Worm (Caenorhabditis elegans) whole organism, mixed stage, embryonic: ENCODE results near the gene fbxc-23.
A peak's percentile ranks its signal among the peaks of the same experiment; 100 is the strongest.

Source experiments
- M03D4.4 ChIP-seq: sonication (generic microtip); optimal IDR thresholded peaks from 2 replicates; lab custom pipeline; 2017; ENCODE audit warnings: mild to moderate bottlenecking, missing genetic modification characterization, missing compliant biosample characterization
- bed-3 ChIP-seq: fragments of 200-800 bp; sonication (Bioruptor generic); optimal IDR thresholded peaks from 3 replicates; lab custom pipeline; 2018; ENCODE audit warnings: mild to moderate bottlenecking, missing genetic modification characterization, moderate library complexity, missing compliant biosample characterization
- blmp-1 ChIP-seq: fragments of 150-350 bp; optimal IDR thresholded peaks from 2 replicates; lab custom pipeline; 2014; ENCODE audit warnings: missing biosample characterization, missing genetic modification characterization
- ceh-39 ChIP-seq: fragments of 150-350 bp; optimal IDR thresholded peaks from 2 replicates; lab custom pipeline; 2014; ENCODE audit warnings: missing biosample characterization, missing genetic modification characterization
- ceh-43 ChIP-seq: fragments of 200-800 bp; sonication (Bioruptor generic); optimal IDR thresholded peaks from 2 replicates; lab custom pipeline; 2018; ENCODE audit warnings: mild to moderate bottlenecking, missing genetic modification characterization, moderate library complexity, missing compliant biosample characterization
- ceh-83 ChIP-seq: fragments of 200-800 bp; sonication (Bioruptor generic); optimal IDR thresholded peaks from 2 replicates; lab custom pipeline; 2018; ENCODE audit warnings: mild to moderate bottlenecking, missing genetic modification characterization, missing compliant biosample characterization
- ces-1 ChIP-seq: fragments of 150-350 bp; optimal IDR thresholded peaks from 2 replicates; lab custom pipeline; 2014; ENCODE audit warnings: missing biosample characterization, missing genetic modification reagents, missing genetic modification characterization
- cnd-1 ChIP-seq: fragments of 200-800 bp; sonication (Bioruptor generic); optimal IDR thresholded peaks from 2 replicates; lab custom pipeline; 2018; ENCODE audit warnings: mild to moderate bottlenecking, missing genetic modification characterization, missing compliant biosample characterization
- drap-1 ChIP-seq: fragments of 200-800 bp; sonication (Bioruptor generic); optimal IDR thresholded peaks from 3 replicates; lab custom pipeline; 2018; ENCODE audit warnings: mild to moderate bottlenecking, missing genetic modification characterization, missing compliant biosample characterization
- elt-1 ChIP-seq: sonication (generic microtip); optimal IDR thresholded peaks from 2 replicates; lab custom pipeline; 2017; ENCODE audit warnings: missing genetic modification characterization, mild to moderate bottlenecking, missing compliant biosample characterization, antibody characterized with exemption, moderate library complexity, borderline replicate concordance; ENCODE audit not compliant: insufficient read depth
- elt-3 ChIP-seq: fragments of 150-350 bp; optimal IDR thresholded peaks from 2 replicates; lab custom pipeline; 2014; ENCODE audit warnings: missing biosample characterization, missing genetic modification characterization
- flh-1 ChIP-seq: fragments of 200-800 bp; sonication (Bioruptor generic); optimal IDR thresholded peaks from 2 replicates; lab custom pipeline; 2018; ENCODE audit warnings: mild to moderate bottlenecking, missing genetic modification characterization, moderate library complexity, missing compliant biosample characterization
- ham-2 ChIP-seq: fragments of 200-800 bp; sonication (Bioruptor generic); optimal IDR thresholded peaks from 2 replicates; lab custom pipeline; 2018; ENCODE audit warnings: mild to moderate bottlenecking, missing genetic modification characterization, missing compliant biosample characterization
- hlh-1 ChIP-seq: fragments of 150-350 bp; optimal IDR thresholded peaks from 2 replicates; lab custom pipeline; 2014; ENCODE audit warnings: missing biosample characterization, missing genetic modification reagents, missing genetic modification characterization
- lin-13 ChIP-seq: fragments of 150-350 bp; optimal IDR thresholded peaks from 2 replicates; lab custom pipeline; 2014; ENCODE audit warnings: missing biosample characterization, missing genetic modification characterization
- lsy-2 ChIP-seq: fragments of 150-350 bp; optimal IDR thresholded peaks from 2 replicates; lab custom pipeline; 2014; ENCODE audit warnings: missing biosample characterization, missing genetic modification characterization
- mab-5 ChIP-seq: fragments of 150-350 bp; optimal IDR thresholded peaks from 2 replicates; lab custom pipeline; 2014; ENCODE audit warnings: missing biosample characterization, missing genetic modification characterization
- mep-1 ChIP-seq: fragments of 150-350 bp; optimal IDR thresholded peaks from 2 replicates; lab custom pipeline; 2017; ENCODE audit warnings: missing biosample characterization, missing genetic modification reagents, missing genetic modification characterization, inconsistent platforms
- mls-2 ChIP-seq: sonication (generic microtip); optimal IDR thresholded peaks from 2 replicates; lab custom pipeline; 2016; ENCODE audit warnings: mild to moderate bottlenecking, missing genetic modification characterization, moderate library complexity, missing compliant biosample characterization
- nhr-12 ChIP-seq: fragments of 150-350 bp; optimal IDR thresholded peaks from 2 replicates; lab custom pipeline; 2014; ENCODE audit warnings: missing biosample characterization, missing genetic modification characterization
- nhr-2 ChIP-seq: fragments of 150-350 bp; optimal IDR thresholded peaks from 2 replicates; lab custom pipeline; 2014; ENCODE audit warnings: missing biosample characterization, missing genetic modification characterization
- nhr-237 ChIP-seq: fragments of 150-350 bp; optimal IDR thresholded peaks from 2 replicates; lab custom pipeline; 2014; ENCODE audit warnings: missing biosample characterization, missing genetic modification characterization
- nhr-28 ChIP-seq: fragments of 150-350 bp; optimal IDR thresholded peaks from 2 replicates; lab custom pipeline; 2014; ENCODE audit warnings: missing biosample characterization, missing genetic modification characterization
- nhr-76 ChIP-seq: sonication (generic microtip); optimal IDR thresholded peaks from 2 replicates; lab custom pipeline; 2017; ENCODE audit warnings: missing biosample characterization, missing genetic modification characterization
- pha-4 ChIP-seq: fragments of 150-350 bp; optimal IDR thresholded peaks from 2 replicates; lab custom pipeline; 2018; ENCODE audit warnings: missing biosample characterization, missing genetic modification reagents, missing genetic modification characterization
- sem-2 ChIP-seq: fragments of 200-800 bp; sonication (Bioruptor generic); optimal IDR thresholded peaks from 2 replicates; lab custom pipeline; 2018; ENCODE audit warnings: mild to moderate bottlenecking, missing genetic modification characterization, missing compliant biosample characterization
- snpc-4 ChIP-seq: fragments of 150-350 bp; optimal IDR thresholded peaks from 2 replicates; lab custom pipeline; 2014; ENCODE audit warnings: missing biosample characterization, missing genetic modification characterization
- unc-120 ChIP-seq: sonication (generic microtip); optimal IDR thresholded peaks from 2 replicates; lab custom pipeline; 2017; ENCODE audit warnings: missing genetic modification characterization, missing compliant biosample characterization; ENCODE audit not compliant: poor library complexity, severe bottlenecking
- unc-62 ChIP-seq: fragments of 150-350 bp; optimal IDR thresholded peaks from 2 replicates; lab custom pipeline; 2014; ENCODE audit warnings: missing biosample characterization, missing genetic modification reagents, missing genetic modification characterization
- ztf-11 ChIP-seq: fragments of 150-350 bp; optimal IDR thresholded peaks from 2 replicates; lab custom pipeline; 2014; ENCODE audit warnings: missing biosample characterization, missing genetic modification characterization

The fbxc-23 gene

DNA sequence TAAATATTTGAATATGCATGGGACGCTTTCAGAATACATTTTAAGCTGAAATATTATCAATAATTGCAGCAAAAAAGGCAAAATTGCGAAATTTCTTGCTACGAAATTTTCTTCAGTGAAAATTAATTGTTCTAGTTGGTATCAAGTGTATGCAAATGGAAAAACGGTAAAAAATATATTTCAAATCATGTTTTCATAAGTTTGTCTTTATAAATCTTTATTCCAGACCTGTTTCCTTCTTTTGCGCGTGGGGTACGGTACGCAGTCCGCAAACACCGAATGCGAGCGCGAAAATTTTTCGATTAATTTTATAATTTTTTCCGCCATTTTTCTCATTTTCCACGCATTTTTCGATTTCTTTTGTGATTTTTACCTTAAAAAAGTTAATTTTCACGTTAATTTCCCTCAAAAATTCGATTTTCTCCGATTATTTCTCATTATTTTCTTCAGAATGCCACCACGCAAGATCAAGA, at the start of gene fbxc-23, which contains the start of gene csc-1:
TSS of gene fbxc-23 (minus strand) at position 51 of the 473 bp plus-strand sequence.
TSS of gene csc-1 (plus strand) at position 451 of the 473 bp plus-strand sequence.
- TF ChIP-seq elt-1 (no peak), cnd-1 (no peak), nhr-12 (tag; lab: Kevin White, UChicago) (no peak), elt-3 (tag; lab: Kevin White, UChicago) (no peak), bed-3 (GFP tag; lab: Kevin White, UChicago) (no peak), ceh-39 (tag; lab: Kevin White, UChicago) (no peak), ham-2 (no peak), mep-1 (peak; percentile 40), lin-13 (peak; percentile 25), ces-1 (peak; percentile 71), nhr-237 (tag; lab: Kevin White, UChicago) (peak; percentile 11), unc-120 (tag; lab: Kevin White, UChicago) (no peak), lsy-2 (tag; lab: Kevin White, UChicago) (peak; percentile 96), nhr-28 (tag; lab: Kevin White, UChicago) (no peak), ztf-11 (no peak), ceh-43 (GFP tag; lab: Kevin White, UChicago) (no peak)

DNA sequence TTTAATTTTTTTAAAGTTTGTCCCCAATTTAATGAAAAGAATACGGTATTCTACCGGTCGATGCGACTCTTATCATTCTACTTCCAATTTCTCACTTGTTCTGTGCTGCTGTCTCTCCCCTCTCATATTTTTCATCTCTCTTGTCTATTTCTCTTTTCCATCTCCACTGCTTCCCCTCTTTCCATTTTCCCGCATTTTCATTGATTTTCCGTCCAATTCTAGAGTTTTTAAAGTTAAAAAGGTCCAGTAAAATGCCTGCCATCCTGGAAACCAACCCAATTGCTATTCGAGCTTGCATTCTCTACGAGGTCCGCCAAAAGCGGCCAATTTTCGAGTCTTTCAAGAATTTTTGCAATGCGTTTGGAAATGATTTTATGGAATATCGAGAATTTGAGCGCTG, 45.0 kb upstream of the fbxc-23 start, which contains the start of gene fbxa-167:
TSS of gene fbxa-167 (plus strand) at position 179 of the 400 bp plus-strand sequence.
- no peak for TF ChIP-seq ham-2
- no peak for TF ChIP-seq nhr-2 (tag; lab: Kevin White, UChicago)
- TF ChIP-seq nhr-76 (tag; lab: Kevin White, UChicago): no peak
- no peak for TF ChIP-seq lin-13
- TF ChIP-seq mls-2 (tag; lab: Kevin White, UChicago): no peak
- TF ChIP-seq drap-1 (GFP tag; lab: Kevin White, UChicago): no peak
- TF ChIP-seq mep-1: peak; percentile 21

DNA sequence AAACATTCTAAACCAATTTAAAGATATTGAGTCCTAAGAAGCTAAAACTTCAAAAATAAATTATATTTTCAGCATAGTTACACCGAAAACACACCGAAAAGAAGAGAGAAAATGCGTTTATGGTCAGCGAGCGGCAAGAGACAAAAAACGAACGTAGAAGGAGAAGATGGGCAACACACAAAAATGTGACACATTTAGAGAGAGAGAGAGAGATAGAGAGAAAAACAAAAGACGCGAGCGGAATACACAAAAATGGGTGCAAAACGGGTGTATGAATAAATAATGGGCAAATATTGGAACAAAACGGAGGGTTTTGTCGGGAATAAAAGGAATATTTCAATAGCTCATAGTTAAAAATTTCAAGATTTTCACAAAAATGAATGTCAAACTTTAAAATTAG, 43.9 kb upstream of the fbxc-23 start:
- TF ChIP-seq ham-2: no peak
- no peak for TF ChIP-seq nhr-28 (tag; lab: Kevin White, UChicago)
- TF ChIP-seq hlh-1 (tag; lab: Kevin White, UChicago): no peak
- TF ChIP-seq blmp-1 (tag; lab: Kevin White, UChicago): no peak
- no peak for TF ChIP-seq lsy-2 (tag; lab: Kevin White, UChicago)
- TF ChIP-seq M03D4.4 (tag; lab: Kevin White, UChicago): no peak
- no peak for TF ChIP-seq sem-2
- TF ChIP-seq lin-13: no peak
- no peak for TF ChIP-seq pha-4 (tag; lab: Kevin White, UChicago)
- TF ChIP-seq nhr-237 (tag; lab: Kevin White, UChicago): no peak
- no peak for TF ChIP-seq nhr-12 (tag; lab: Kevin White, UChicago)
- no peak for TF ChIP-seq nhr-2 (tag; lab: Kevin White, UChicago)
- peak; percentile 25 for TF ChIP-seq ces-1
- no peak for TF ChIP-seq unc-120 (tag; lab: Kevin White, UChicago)
- no peak for TF ChIP-seq mab-5 (tag; lab: Kevin White, UChicago)
- no peak for TF ChIP-seq ceh-39 (tag; lab: Kevin White, UChicago)
- no peak for TF ChIP-seq flh-1 (GFP tag; lab: Kevin White, UChicago)
- TF ChIP-seq unc-62 (GFP tag; lab: Kevin White, UChicago): peak; percentile 11

DNA sequence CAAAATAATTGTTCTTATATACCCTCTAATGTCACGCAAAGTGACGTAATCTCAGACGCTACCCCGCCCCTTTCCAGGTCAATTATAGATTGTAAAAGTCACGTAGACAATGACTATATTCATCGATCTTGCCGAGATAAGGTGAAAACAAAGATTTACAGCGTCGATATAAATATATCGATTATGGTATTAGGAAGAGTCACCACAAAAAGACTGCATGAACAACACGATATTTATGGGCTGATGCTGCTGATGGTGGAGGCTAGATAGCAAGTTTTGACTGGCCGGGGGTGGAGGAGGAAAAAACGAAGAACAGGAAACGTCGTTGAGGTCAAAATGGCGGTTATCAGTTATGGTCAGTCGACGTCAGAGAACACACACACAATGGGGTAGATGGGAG, 42.2 kb upstream of the fbxc-23 start:
- TF ChIP-seq mab-5 (tag; lab: Kevin White, UChicago): no peak
- peak; percentile 45 for TF ChIP-seq ceh-39 (tag; lab: Kevin White, UChicago)
- TF ChIP-seq elt-3 (tag; lab: Kevin White, UChicago): no peak
- no peak for TF ChIP-seq ceh-83 (GFP tag; lab: Kevin White, UChicago)
- TF ChIP-seq elt-1: peak; percentile 96

DNA sequence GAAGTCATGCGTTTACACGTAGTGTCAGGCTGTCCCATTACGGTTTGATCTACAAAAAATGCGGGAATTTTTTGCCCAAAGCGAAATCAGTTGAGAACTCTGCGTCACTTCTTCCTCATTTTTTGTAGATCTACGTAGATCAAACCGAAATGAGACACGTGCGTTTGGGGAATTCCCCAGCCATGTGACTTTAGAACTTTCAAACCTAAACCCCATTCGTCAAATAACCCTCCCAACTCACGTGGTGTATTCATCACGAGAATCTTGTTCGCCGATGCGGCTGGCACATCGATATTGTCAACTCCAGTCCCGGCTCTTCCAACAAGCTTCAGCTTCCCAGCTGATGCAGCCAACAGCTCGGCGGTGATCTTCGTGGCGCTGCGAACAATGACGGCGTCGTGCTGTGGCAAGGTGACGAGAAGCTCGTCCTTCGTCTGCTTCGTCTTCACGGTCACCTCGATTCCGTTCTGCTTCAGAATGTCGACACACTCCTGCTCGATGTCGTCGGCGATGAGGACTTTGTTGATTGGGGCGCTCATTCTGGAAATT, 41.7 kb upstream of the fbxc-23 start, which contains the start of gene phdh-1:
TSS of gene phdh-1 (minus strand) at position 540 of the 549 bp plus-strand sequence.
- no peak for TF ChIP-seq snpc-4
- no peak for TF ChIP-seq nhr-2 (tag; lab: Kevin White, UChicago)
- TF ChIP-seq nhr-237 (tag; lab: Kevin White, UChicago): no peak
- TF ChIP-seq cnd-1: no peak
- no peak for TF ChIP-seq unc-62 (GFP tag; lab: Kevin White, UChicago)
- no peak for TF ChIP-seq sem-2
- no peak for TF ChIP-seq pha-4 (tag; lab: Kevin White, UChicago)
- no peak for TF ChIP-seq nhr-76 (tag; lab: Kevin White, UChicago)
- TF ChIP-seq unc-120 (tag; lab: Kevin White, UChicago): no peak
- no peak for TF ChIP-seq blmp-1 (tag; lab: Kevin White, UChicago)
